1 fruit fly cellular context compared by ENCODE assay signal in the genomic region with DNA sequence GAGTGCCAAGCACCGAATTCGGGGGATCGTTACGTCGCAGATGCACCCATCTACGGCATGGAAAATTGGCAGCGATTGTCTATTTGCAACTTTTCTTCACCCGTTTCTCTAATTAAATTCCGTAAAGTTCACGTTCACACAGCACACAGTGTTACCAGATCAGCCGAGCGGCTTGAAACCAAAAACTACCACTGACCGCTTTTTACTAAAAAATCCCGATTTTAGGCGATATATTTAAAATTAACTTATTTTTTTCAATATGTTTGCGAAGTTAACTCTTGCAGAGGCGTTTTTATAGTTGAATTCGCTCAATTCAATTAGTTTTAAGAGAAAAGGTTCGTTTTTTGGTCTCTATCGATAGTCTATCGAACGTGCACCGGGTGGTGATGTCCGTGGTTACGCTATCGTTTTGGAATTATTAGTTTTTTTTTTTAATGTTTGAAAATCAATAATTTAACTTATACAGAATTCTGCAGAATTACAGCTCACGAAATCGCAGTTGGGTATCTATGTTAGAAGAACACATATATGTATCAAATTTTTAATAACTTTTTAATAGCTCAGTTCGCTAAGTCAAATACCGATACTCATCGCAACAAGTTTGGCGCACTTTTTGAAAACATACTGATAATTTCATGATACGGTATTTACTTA.
TF ChIP-seq lines count a peak whose summit lies in the region.

A gene (minus strand): TSS at position 153 of the 654 bp plus-strand sequence.

TF ChIP-seq in whole organism, embryonic, 481 proteins besides CTCF, POLR2A, EP300 and RAD21 (continued from another document and continues in another):
- TF ChIP-seq emc (GFP tag; optimal IDR thresholded peaks at IDR 0.05; lab: Kevin White, UChicago) (no peak), Sin3A (optimal IDR thresholded peaks at IDR 0.05; lab: Kevin White, UChicago) (peak; percentile 70), CG15514 (GFP tag; optimal IDR thresholded peaks at IDR 0.05; lab: Kevin White, UChicago) (peak; percentile 37), CG9797 (GFP tag; optimal IDR thresholded peaks at IDR 0.05; lab: Kevin White, UChicago) (peak; percentile 72), gro (GFP tag; optimal IDR thresholded peaks at IDR 0.05; lab: Kevin White, UChicago) (no peak), HmgZ (tag; optimal IDR thresholded peaks at IDR 0.05; lab: Kevin White, UChicago) (no peak), CrebB (tag; optimal IDR thresholded peaks at IDR 0.05; lab: Kevin White, UChicago) (no peak), Bgb (GFP tag; IDR thresholded peaks at IDR 0.05; lab: Robert Waterston, UW; ENCODE audit: partially characterized antibody) (peak; percentile 77), luna (GFP tag; optimal IDR thresholded peaks at IDR 0.05; lab: Kevin White, UChicago) (no peak), Hr78 (GFP tag; optimal IDR thresholded peaks at IDR 0.05; lab: Kevin White, UChicago) (no peak), MESR4 (GFP tag; optimal IDR thresholded peaks at IDR 0.05; lab: Kevin White, UChicago) (no peak), Xrp1 (GFP tag; IDR thresholded peaks at IDR 0.05; lab: Robert Waterston, UW) (no peak), repo (GFP tag; optimal IDR thresholded peaks at IDR 0.05; lab: Kevin White, UChicago) (no peak), CG12219 (GFP tag; optimal IDR thresholded peaks at IDR 0.05; lab: Kevin White, UChicago) (no peak), gcm2 (GFP tag; optimal IDR thresholded peaks at IDR 0.05; lab: Kevin White, UChicago) (no peak), C15 (GFP tag; IDR thresholded peaks at IDR 0.05; lab: Robert Waterston, UW) (no peak), p53 (GFP tag; optimal IDR thresholded peaks at IDR 0.05; lab: Kevin White, UChicago) (no peak), CG13775 (GFP tag; optimal IDR thresholded peaks at IDR 0.05; lab: Kevin White, UChicago) (peak; percentile 17), fd3F (GFP tag; optimal IDR thresholded peaks at IDR 0.05; lab: Kevin White, UChicago) (no peak), Pdp1 (GFP tag; optimal IDR thresholded peaks at IDR 0.05; lab: Kevin White, UChicago) (peak in 1 of 2 experiments; percentile 10), Meics (GFP tag; optimal IDR thresholded peaks at IDR 0.05; lab: Kevin White, UChicago) (peak; percentile 2), Sry-δ (GFP tag; optimal IDR thresholded peaks at IDR 0.05; lab: Kevin White, UChicago) (peak; percentile 80), Lhr (GFP tag; optimal IDR thresholded peaks at IDR 0.05; lab: Kevin White, UChicago) (no peak), NC2α (GFP tag; optimal IDR thresholded peaks at IDR 0.05; lab: Kevin White, UChicago) (no peak), Fer3 (tag; optimal IDR thresholded peaks at IDR 0.05; lab: Kevin White, UChicago) (no peak), chif (GFP tag; optimal IDR thresholded peaks at IDR 0.05; lab: Kevin White, UChicago) (no peak), Atf3 (GFP tag; optimal IDR thresholded peaks at IDR 0.05; lab: Kevin White, UChicago) (no peak), CG12744 (GFP tag; optimal IDR thresholded peaks at IDR 0.05; lab: Kevin White, UChicago) (no peak), CG2120 (GFP tag; optimal IDR thresholded peaks at IDR 0.05; lab: Kevin White, UChicago) (peak; percentile 11), tio (GFP tag; optimal IDR thresholded peaks at IDR 0.05; lab: Kevin White, UChicago) (no peak), CG30403 (GFP tag; optimal IDR thresholded peaks at IDR 0.05; lab: Kevin White, UChicago) (no peak), CG30431 (GFP tag; optimal IDR thresholded peaks at IDR 0.05; lab: Kevin White, UChicago) (no peak), Hr51 (GFP tag; optimal IDR thresholded peaks at IDR 0.05; lab: Kevin White, UChicago) (no peak), lov (optimal IDR thresholded peaks at IDR 0.05; lab: Kevin White, UChicago) (no peak), lov (GFP tag; IDR thresholded peaks at IDR 0.05; lab: Robert Waterston, UW) (no peak), CG30020 (tag; optimal IDR thresholded peaks at IDR 0.05; lab: Kevin White, UChicago) (no peak), Hsf (GFP tag; optimal IDR thresholded peaks at IDR 0.05; lab: Kevin White, UChicago) (no peak), CG3065 (GFP tag; optimal IDR thresholded peaks at IDR 0.05; lab: Kevin White, UChicago) (no peak), Dek (tag; optimal IDR thresholded peaks at IDR 0.05; lab: Kevin White, UChicago) (no peak), CG3995 (GFP tag; optimal IDR thresholded peaks at IDR 0.05; lab: Kevin White, UChicago) (peak; percentile 78), MTF-1 (GFP tag; optimal IDR thresholded peaks at IDR 0.05; lab: Kevin White, UChicago; ENCODE audit: borderline replicate concordance) (no peak), bigmax (GFP tag; optimal IDR thresholded peaks at IDR 0.05; lab: Kevin White, UChicago) (no peak), otp (GFP tag; IDR thresholded peaks at IDR 0.05; lab: Robert Waterston, UW) (no peak), onecut (GFP tag; IDR thresholded peaks at IDR 0.05; lab: Robert Waterston, UW) (no peak), CG2875 (GFP tag; optimal IDR thresholded peaks at IDR 0.05; lab: Kevin White, UChicago) (no peak), Hr39 (optimal IDR thresholded peaks at IDR 0.05; lab: Kevin White, UChicago) (no peak), pb (GFP tag; optimal IDR thresholded peaks at IDR 0.05; lab: Kevin White, UChicago) (no peak), cas (GFP tag; IDR thresholded peaks at IDR 0.05; lab: Robert Waterston, UW) (no peak), CG8089 (GFP tag; optimal IDR thresholded peaks at IDR 0.05; lab: Kevin White, UChicago) (no peak), nerfin-1 (tag; optimal IDR thresholded peaks at IDR 0.05; lab: Kevin White, UChicago) (no peak), scrt (GFP tag; optimal IDR thresholded peaks at IDR 0.05; lab: Kevin White, UChicago) (no peak), NFAT (GFP tag; IDR thresholded peaks at IDR 0.05; lab: Robert Waterston, UW) (no peak), Poxn (GFP tag; IDR thresholded peaks at IDR 0.05; lab: Robert Waterston, UW) (no peak), CG2202 (tag; optimal IDR thresholded peaks at IDR 0.05; lab: Kevin White, UChicago) (no peak), Six4 (GFP tag; optimal IDR thresholded peaks at IDR 0.05; lab: Kevin White, UChicago) (no peak), PHDP (tag; optimal IDR thresholded peaks at IDR 0.05; lab: Kevin White, UChicago) (no peak), maf-S (GFP tag; optimal IDR thresholded peaks at IDR 0.05; lab: Kevin White, UChicago) (no peak), CG32767 (GFP tag; IDR thresholded peaks at IDR 0.05; lab: Robert Waterston, UW) (no peak), CG11560 (tag; IDR thresholded peaks at IDR 0.05; lab: Robert Waterston, UW) (no peak), CG14860 (GFP tag; IDR thresholded peaks at IDR 0.05; lab: Robert Waterston, UW; ENCODE audit: partially characterized antibody) (peak; percentile 88; the same call in 2 of the 3 replicates), nau (GFP tag; optimal IDR thresholded peaks at IDR 0.05; lab: Kevin White, UChicago) (no peak), CG34422 (GFP tag; IDR thresholded peaks at IDR 0.05; lab: Robert Waterston, UW) (no peak), gsb (GFP tag; IDR thresholded peaks at IDR 0.05; lab: Robert Waterston, UW) (no peak), CG8478 (optimal IDR thresholded peaks at IDR 0.05; lab: Kevin White, UChicago) (no peak), Hey (tag; optimal IDR thresholded peaks at IDR 0.05; lab: Kevin White, UChicago) (no peak), Gug (GFP tag; IDR thresholded peaks at IDR 0.05; lab: Robert Waterston, UW) (no peak), Ets97D (GFP tag; optimal IDR thresholded peaks at IDR 0.05; lab: Kevin White, UChicago) (peak; percentile 82), sna (GFP tag; IDR thresholded peaks at IDR 0.05; lab: Robert Waterston, UW; ENCODE audit: partially characterized antibody) (peak; percentile 88), psq (GFP tag; optimal IDR thresholded peaks at IDR 0.05; lab: Kevin White, UChicago) (no peak), CG5245 (GFP tag; optimal IDR thresholded peaks at IDR 0.05; lab: Kevin White, UChicago) (no peak), odd (GFP tag; optimal IDR thresholded peaks at IDR 0.05; lab: Kevin White, UChicago) (no peak), ftz-f1 (GFP tag; optimal IDR thresholded peaks at IDR 0.05; lab: Kevin White, UChicago) (no peak), CG18011 (GFP tag; optimal IDR thresholded peaks at IDR 0.05; lab: Kevin White, UChicago) (no peak), toy (GFP tag; IDR thresholded peaks at IDR 0.05; lab: Robert Waterston, UW) (no peak), CG13424 (tag; optimal IDR thresholded peaks at IDR 0.05; lab: Kevin White, UChicago) (no peak), tup (GFP tag; optimal IDR thresholded peaks at IDR 0.05; lab: Kevin White, UChicago) (no peak), pho (GFP tag; optimal IDR thresholded peaks at IDR 0.05; lab: Kevin White, UChicago) (no peak), CG7963 (GFP tag; IDR thresholded peaks at IDR 0.05; lab: Robert Waterston, UW; ENCODE audit: partially characterized antibody) (peak; percentile 57), Blimp-1 (GFP tag; optimal IDR thresholded peaks at IDR 0.05; lab: Kevin White, UChicago) (no peak), CG6654 (GFP tag; optimal IDR thresholded peaks at IDR 0.05; lab: Kevin White, UChicago) (no peak), E2f1 (GFP tag; IDR thresholded peaks at IDR 0.05; lab: Robert Waterston, UW) (no peak), nom (GFP tag; optimal IDR thresholded peaks at IDR 0.05; lab: Kevin White, UChicago) (no peak), pfk (GFP tag; optimal IDR thresholded peaks at IDR 0.05; lab: Kevin White, UChicago) (no peak), Stat92E (GFP tag; optimal IDR thresholded peaks at IDR 0.05; lab: Kevin White, UChicago) (no peak), CG7745 (tag; optimal IDR thresholded peaks at IDR 0.05; lab: Kevin White, UChicago) (no peak), ara (GFP tag; IDR thresholded peaks at IDR 0.05; lab: Robert Waterston, UW) (no peak), CG15601 (tag; optimal IDR thresholded peaks at IDR 0.05; lab: Kevin White, UChicago) (peak; percentile 3), ash1 (GFP tag; optimal IDR thresholded peaks at IDR 0.05; lab: Kevin White, UChicago) (no peak), az2 (GFP tag; optimal IDR thresholded peaks at IDR 0.05; lab: Kevin White, UChicago) (no peak), Hr3 (GFP tag; optimal IDR thresholded peaks at IDR 0.05; lab: Kevin White, UChicago) (no peak), CG8924 (tag; optimal IDR thresholded peaks at IDR 0.05; lab: Kevin White, UChicago) (no peak), gem (tag; optimal IDR thresholded peaks at IDR 0.05; lab: Kevin White, UChicago) (no peak), cad (GFP tag; optimal IDR thresholded peaks at IDR 0.05; lab: Kevin White, UChicago) (no peak), CG32532 (GFP tag; IDR thresholded peaks at IDR 0.05; lab: Robert Waterston, UW) (no peak), Trl (optimal IDR thresholded peaks at IDR 0.05; lab: Kevin White, UChicago) (no peak), Trl (GFP tag; optimal IDR thresholded peaks at IDR 0.05; lab: Kevin White, UChicago) (no peak), gfzf (GFP tag; optimal IDR thresholded peaks at IDR 0.05; lab: Kevin White, UChicago) (peak; percentile 78), Sry-β (GFP tag; optimal IDR thresholded peaks at IDR 0.05; lab: Kevin White, UChicago) (no peak), CG17568 (GFP tag; optimal IDR thresholded peaks at IDR 0.05; lab: Kevin White, UChicago) (no peak), Myb (GFP tag; optimal IDR thresholded peaks at IDR 0.05; lab: Kevin White, UChicago) (no peak), CG7839 (tag; optimal IDR thresholded peaks at IDR 0.05; lab: Kevin White, UChicago) (no peak), dm (GFP tag; optimal IDR thresholded peaks at IDR 0.05; lab: Kevin White, UChicago) (no peak), ERR (GFP tag; optimal IDR thresholded peaks at IDR 0.05; lab: Kevin White, UChicago) (no peak), CG1233 (GFP tag; optimal IDR thresholded peaks at IDR 0.05; lab: Kevin White, UChicago) (no peak), pan (optimal IDR thresholded peaks at IDR 0.05; lab: Kevin White, UChicago) (no peak), pan (GFP tag; optimal IDR thresholded peaks at IDR 0.05 in 1 of 2, IDR thresholded peaks at IDR 0.05 in 1 of 2) (no peak), trh (GFP tag; optimal IDR thresholded peaks at IDR 0.05; lab: Kevin White, UChicago) (no peak), CG12769 (tag; optimal IDR thresholded peaks at IDR 0.05; lab: Kevin White, UChicago) (no peak), CG3847 (GFP tag; IDR thresholded peaks at IDR 0.05; lab: Robert Waterston, UW) (0 out of 2 replicates have a peak, but pooled peaks have one; percentile 19), CG5953 (GFP tag; IDR thresholded peaks at IDR 0.05; lab: Robert Waterston, UW) (no peak), Hmr (GFP tag; optimal IDR thresholded peaks at IDR 0.05; lab: Kevin White, UChicago) (no peak), Fer2 (tag; optimal IDR thresholded peaks at IDR 0.05; lab: Kevin White, UChicago) (no peak), stc (GFP tag; IDR thresholded peaks at IDR 0.05; lab: Robert Waterston, UW) (no peak), salm (tag; optimal IDR thresholded peaks at IDR 0.05; lab: Kevin White, UChicago) (no peak), CG11093 (GFP tag; IDR thresholded peaks at IDR 0.05; lab: Robert Waterston, UW) (no peak), Eip74EF (GFP tag; optimal IDR thresholded peaks at IDR 0.05; lab: Kevin White, UChicago) (no peak), tll (GFP tag; optimal IDR thresholded peaks at IDR 0.05; lab: Kevin White, UChicago) (no peak), jing (GFP tag; optimal IDR thresholded peaks at IDR 0.05; lab: Kevin White, UChicago) (no peak), CG12155 (GFP tag; optimal IDR thresholded peaks at IDR 0.05; lab: Kevin White, UChicago) (no peak), Dbx (GFP tag; IDR thresholded peaks at IDR 0.05; lab: Robert Waterston, UW) (no peak), ewg (GFP tag; optimal IDR thresholded peaks at IDR 0.05; lab: Kevin White, UChicago) (no peak), Neu2 (GFP tag; optimal IDR thresholded peaks at IDR 0.05; lab: Kevin White, UChicago; ENCODE audit: borderline replicate concordance) (no peak), eyg (GFP tag; optimal IDR thresholded peaks at IDR 0.05; lab: Kevin White, UChicago) (no peak), ATbp (GFP tag; optimal IDR thresholded peaks at IDR 0.05; lab: Kevin White, UChicago) (no peak), Usf (GFP tag; optimal IDR thresholded peaks at IDR 0.05; lab: Kevin White, UChicago) (no peak), CG43689 (GFP tag; IDR thresholded peaks at IDR 0.05; lab: Robert Waterston, UW) (no peak), CG4282 (GFP tag; optimal IDR thresholded peaks at IDR 0.05; lab: Kevin White, UChicago) (no peak), CG8765 (GFP tag; IDR thresholded peaks at IDR 0.05; lab: Robert Waterston, UW) (no peak), CG18764 (GFP tag; optimal IDR thresholded peaks at IDR 0.05; lab: Kevin White, UChicago) (no peak), amos (GFP tag; IDR thresholded peaks at IDR 0.05; lab: Robert Waterston, UW; ENCODE audit: partially characterized antibody) (peak; percentile 79), CG1024 (GFP tag; IDR thresholded peaks at IDR 0.05; lab: Robert Waterston, UW) (no peak)
